Fruit fly (Drosophila melanogaster): ENCODE data around the gene CG4995.

CG4995 gene

DNA sequence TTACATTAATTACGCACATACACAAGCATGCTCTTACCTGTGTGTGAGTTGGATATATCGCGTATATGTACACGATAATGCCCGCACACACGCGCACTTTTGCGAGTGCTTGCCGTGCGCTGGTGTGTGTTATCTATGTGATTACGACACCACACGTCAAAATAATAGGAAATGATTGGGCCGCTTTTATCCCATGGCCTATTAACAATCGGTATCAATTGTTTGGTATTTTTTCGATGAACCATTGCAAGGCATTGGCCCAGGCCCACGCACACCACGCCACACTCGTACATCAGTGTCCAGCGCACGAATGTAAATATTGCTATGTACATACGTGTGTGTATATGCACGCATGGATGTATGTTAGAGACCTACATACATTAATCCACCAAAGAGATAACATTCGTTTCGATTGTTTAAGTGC is 12.6 kb downstream of the CG4995 start (continued):
- TF ChIP-seq CG11247 (GFP tag; IDR thresholded peaks at IDR 0.05) (no peak), H2.0 (GFP tag; IDR thresholded peaks at IDR 0.05) (no peak), Hand (GFP tag; optimal IDR thresholded peaks at IDR 0.05) (peak; percentile 20), CG33213 (GFP tag; optimal IDR thresholded peaks at IDR 0.05) (peak; percentile 61), CG6683 (GFP tag; optimal IDR thresholded peaks at IDR 0.05) (peak; percentile 50), C15 (GFP tag; IDR thresholded peaks at IDR 0.05) (no peak), Mad (GFP tag; optimal IDR thresholded peaks at IDR 0.05) (no peak), chm (GFP tag; IDR thresholded peaks at IDR 0.05) (no peak; the same call in 1 of the 2 replicates), CG2875 (GFP tag; optimal IDR thresholded peaks at IDR 0.05) (peak; percentile 53), CG15514 (GFP tag; optimal IDR thresholded peaks at IDR 0.05) (peak; percentile 96), Eip74EF (GFP tag; optimal IDR thresholded peaks at IDR 0.05) (peak in 1 of 2 experiments; percentile 93), CG3281 (GFP tag; optimal IDR thresholded peaks at IDR 0.05) (peak; percentile 76), CG9727 (GFP tag; optimal IDR thresholded peaks at IDR 0.05) (peak; percentile 57), schlank (tag; optimal IDR thresholded peaks at IDR 0.05) (peak; percentile 69), Kr (GFP tag; optimal IDR thresholded peaks at IDR 0.05) (no peak), stwl (tag; optimal IDR thresholded peaks at IDR 0.05) (peak; percentile 65), sim (GFP tag; IDR thresholded peaks at IDR 0.05) (no peak), sc (optimal IDR thresholded peaks at IDR 0.05) (no peak), sc (GFP tag; optimal IDR thresholded peaks at IDR 0.05) (peak; percentile 11), CG2712 (tag; optimal IDR thresholded peaks at IDR 0.05) (peak; percentile 56), Opbp (GFP tag; IDR thresholded peaks at IDR 0.05; ENCODE audit: partially characterized antibody) (no peak; the same call in 2 of the 3 replicates), stc (GFP tag; IDR thresholded peaks at IDR 0.05) (peak; percentile 71), vfl (GFP tag; optimal IDR thresholded peaks at IDR 0.05) (peak; percentile 17), cato (GFP tag; optimal IDR thresholded peaks at IDR 0.05; ENCODE audit: borderline replicate concordance) (no peak), H15 (GFP tag; IDR thresholded peaks at IDR 0.05) (no peak), CG12942 (GFP tag; optimal IDR thresholded peaks at IDR 0.05) (peak; percentile 6), odd (GFP tag; optimal IDR thresholded peaks at IDR 0.05) (peak; percentile 67), disco-r (GFP tag; optimal IDR thresholded peaks at IDR 0.05) (peak; percentile 24), az2 (GFP tag; optimal IDR thresholded peaks at IDR 0.05) (no peak), D19A (tag; optimal IDR thresholded peaks at IDR 0.05) (peak; percentile 67), CG8089 (GFP tag; optimal IDR thresholded peaks at IDR 0.05) (peak; percentile 55), run (tag; optimal IDR thresholded peaks at IDR 0.05) (no peak), CG10565 (GFP tag; optimal IDR thresholded peaks at IDR 0.05) (no peak), tx (GFP tag; optimal IDR thresholded peaks at IDR 0.05) (no peak), CG10654 (GFP tag; optimal IDR thresholded peaks at IDR 0.05) (peak; percentile 14), gcm (GFP tag; optimal IDR thresholded peaks at IDR 0.05) (peak; percentile 34), sisA (GFP tag; IDR thresholded peaks at IDR 0.05) (no peak), z (GFP tag; IDR thresholded peaks at IDR 0.05) (no peak), sqz (GFP tag; optimal IDR thresholded peaks at IDR 0.05) (peak; percentile 76), CG3065 (GFP tag; optimal IDR thresholded peaks at IDR 0.05) (no peak), fd64A (GFP tag; optimal IDR thresholded peaks at IDR 0.05) (no peak), Sox100B (GFP tag; optimal IDR thresholded peaks at IDR 0.05) (peak; percentile 77), CG12769 (tag; optimal IDR thresholded peaks at IDR 0.05) (peak; percentile 95), CG30431 (GFP tag; optimal IDR thresholded peaks at IDR 0.05) (no peak), CG2202 (tag; optimal IDR thresholded peaks at IDR 0.05) (peak; percentile 35), CG17802 (tag; optimal IDR thresholded peaks at IDR 0.05) (no peak), CG17385 (GFP tag; optimal IDR thresholded peaks at IDR 0.05) (peak; percentile 64), unpg (GFP tag; optimal IDR thresholded peaks at IDR 0.05) (peak; percentile 57), CG8388 (GFP tag; optimal IDR thresholded peaks at IDR 0.05) (peak; percentile 48), grn (GFP tag; optimal IDR thresholded peaks at IDR 0.05) (peak; percentile 83), CG4617 (GFP tag; optimal IDR thresholded peaks at IDR 0.05; ENCODE audit: borderline replicate concordance) (peak; percentile 31)
